Worm (Caenorhabditis elegans) whole organism, late embryonic: ENCODE data around the gene ZK1098.2.

Experiments
- F13H6.1 ChIP-seq: sonication (generic microtip); optimal IDR thresholded peaks from 2 replicates; lab custom pipeline; 2016; ENCODE audit warnings: missing genetic modification characterization, missing compliant biosample characterization
- dve-1 ChIP-seq: sonication (generic microtip); optimal IDR thresholded peaks from 2 replicates; lab custom pipeline; 2017; ENCODE audit warnings: antibody characterized with exemption, mild to moderate bottlenecking, missing genetic modification characterization, missing compliant biosample characterization
- lin-11 ChIP-seq: fragments of 200-800 bp; sonication (Bioruptor generic); optimal IDR thresholded peaks from 2 replicates; lab custom pipeline; 2018; ENCODE audit warnings: mild to moderate bottlenecking, missing genetic modification characterization, missing compliant biosample characterization
- nhr-11 ChIP-seq: fragments of 150-350 bp; optimal IDR thresholded peaks from 2 replicates; lab custom pipeline; 2014; ENCODE audit warnings: missing biosample characterization, missing genetic modification characterization

ce11 chrIII:9488431-9488830, 40.5 kb upstream of the ZK1098.2 start, which contains the start of gene nlp-36:
- TF ChIP-seq F13H6.1, result no peak
- no peak for TF ChIP-seq lin-11 (tag; lab: Kevin White, UChicago)
- TF ChIP-seq nhr-11 (tag; lab: Kevin White, UChicago), result no peak
- no peak for TF ChIP-seq dve-1 (tag; lab: Kevin White, UChicago)
